Fruit fly (Drosophila melanogaster) whole organism, embryonic: ENCODE data around the gene ND-PDSW.
A peak's percentile ranks its signal among the peaks of the same experiment; 100 is the strongest.

Experiments
- Adf1 ChIP-seq: fragments of 200-800 bp; sonication (Bioruptor generic); IDR thresholded peaks from 2 replicates; pipeline ENCODE4 v1.3.6; 2022; ENCODE audit warnings: missing biosample characterization, missing genetic modification characterization
- Aef1 ChIP-seq: fragments of 200-800 bp; sonication (Bioruptor generic); IDR thresholded peaks from 3 replicates; pipeline ENCODE4 v1.3.6; 2022; ENCODE audit warnings: missing biosample characterization, missing genetic modification characterization
- Atf6 ChIP-seq: fragments of 200-800 bp; sonication (Bioruptor generic); IDR thresholded peaks from 2 replicates; pipeline ENCODE4 v1.3.6; 2022; ENCODE audit warnings: missing biosample characterization, missing genetic modification characterization
- CG11695 ChIP-seq: fragments of 200-800 bp; sonication (Bioruptor generic); IDR thresholded peaks from 3 replicates; pipeline ENCODE4 v1.3.6; 2022; ENCODE audit warnings: missing biosample characterization, missing genetic modification characterization
- CG12769 ChIP-seq: fragments of 200-800 bp; sonication (Bioruptor generic); optimal IDR thresholded peaks from 2 replicates; lab custom pipeline; 2019; ENCODE audit warnings: missing biosample characterization, mild to moderate bottlenecking, missing genetic modification characterization, moderate library complexity
- CG13287 ChIP-seq: fragments of 200-800 bp; sonication (Bioruptor generic); IDR thresholded peaks from 2 replicates; pipeline ENCODE4 v1.3.6; 2022; ENCODE audit warnings: missing biosample characterization, missing genetic modification characterization; ENCODE audit not compliant: partially characterized antibody
- CG13624 ChIP-seq: fragments of 200-800 bp; sonication (Bioruptor generic); optimal IDR thresholded peaks from 2 replicates; lab custom pipeline; 2016; ENCODE audit warnings: missing biosample characterization, missing genetic modification characterization
- CG13894 ChIP-seq: fragments of 200-800 bp; sonication (Bioruptor generic); optimal IDR thresholded peaks from 3 replicates; lab custom pipeline; 2018; ENCODE audit warnings: missing biosample characterization, mild to moderate bottlenecking, missing genetic modification characterization, moderate library complexity
- CG16779 ChIP-seq: fragments of 200-800 bp; sonication (Bioruptor generic); IDR thresholded peaks from 2 replicates; pipeline ENCODE4 v1.3.6; 2022; ENCODE audit warnings: missing biosample characterization, missing genetic modification characterization
- CG16813 ChIP-seq: fragments of 200-800 bp; sonication (Bioruptor generic); IDR thresholded peaks from 3 replicates; pipeline ENCODE4 v1.3.6; 2022; ENCODE audit warnings: missing biosample characterization, missing genetic modification characterization; ENCODE audit not compliant: partially characterized antibody
- CG18599 ChIP-seq: fragments of 200-800 bp; sonication (Bioruptor generic); optimal IDR thresholded peaks from 3 replicates; lab custom pipeline; 2017; ENCODE audit warnings: missing biosample characterization, missing genetic modification characterization, mild to moderate bottlenecking, moderate library complexity, missing genetic modification reagents
- CG2116 ChIP-seq: fragments of 200-800 bp; sonication (Bioruptor generic); optimal IDR thresholded peaks from 3 replicates; lab custom pipeline; 2018; ENCODE audit warnings: missing biosample characterization, mild to moderate bottlenecking, missing genetic modification characterization
- CG32767 ChIP-seq: fragments of 200-800 bp; sonication (Bioruptor generic); IDR thresholded peaks from 2 replicates; pipeline ENCODE4 v1.3.6; 2022; ENCODE audit warnings: missing biosample characterization, missing genetic modification characterization
- CG34422 ChIP-seq: fragments of 200-800 bp; sonication (Bioruptor generic); IDR thresholded peaks from 3 replicates; pipeline ENCODE4 v1.3.6; 2022; ENCODE audit warnings: missing biosample characterization, missing genetic modification characterization
- CG7928 ChIP-seq: fragments of 200-800 bp; sonication (Bioruptor generic); optimal IDR thresholded peaks from 2 replicates; lab custom pipeline; 2017; ENCODE audit warnings: missing biosample characterization, mild to moderate bottlenecking, missing genetic modification characterization
- CG7987 ChIP-seq: fragments of 200-800 bp; sonication (Bioruptor generic); optimal IDR thresholded peaks from 2 replicates; lab custom pipeline; 2018; ENCODE audit warnings: missing biosample characterization, mild to moderate bottlenecking, missing genetic modification characterization, moderate library complexity
- Deaf1 ChIP-seq: fragments of 200-800 bp; optimal IDR thresholded peaks from 3 replicates; lab custom pipeline; 2019; ENCODE audit warnings: missing biosample characterization, mild to moderate bottlenecking, missing genetic modification characterization, moderate library complexity
- Dek ChIP-seq: fragments of 200-800 bp; sonication (Bioruptor generic); optimal IDR thresholded peaks from 3 replicates; lab custom pipeline; 2019; ENCODE audit warnings: missing biosample characterization, mild to moderate bottlenecking, missing genetic modification characterization, moderate library complexity
- Ets65A ChIP-seq: fragments of 200-800 bp; sonication (Bioruptor generic); peaks from one replicate; lab custom pipeline; 2016; ENCODE audit warnings: missing biosample characterization, missing genetic modification characterization
- Med ChIP-seq: fragments of 200-800 bp; sonication (Bioruptor generic); peaks from one replicate; lab custom pipeline; 2016; ENCODE audit warnings: missing biosample characterization, missing genetic modification characterization, mild to moderate bottlenecking, inconsistent platforms, moderate library complexity
- Mes4 ChIP-seq: fragments of 200-800 bp; sonication (Bioruptor generic); optimal IDR thresholded peaks from 2 replicates; lab custom pipeline; 2016; ENCODE audit warnings: missing biosample characterization, missing genetic modification characterization
- Pdp1 ChIP-seq, 2 experiments: fragments of 200-800 bp; sonication (Bioruptor generic); optimal IDR thresholded peaks; 3 replicates each; lab custom pipeline; 2016; ENCODE audit warnings: missing biosample characterization in 2 of 2, missing genetic modification characterization in 2 of 2, mild to moderate bottlenecking in 1 of 2, moderate library complexity in 1 of 2
- Vsx1 ChIP-seq: fragments of 200-800 bp; sonication (Bioruptor generic); optimal IDR thresholded peaks from 2 replicates; lab custom pipeline; 2017; ENCODE audit warnings: missing biosample characterization, mild to moderate bottlenecking, missing genetic modification characterization, missing genetic modification reagents
- al ChIP-seq: fragments of 200-800 bp; sonication (Bioruptor generic); IDR thresholded peaks from 2 replicates; pipeline ENCODE4 v1.3.6; 2022; ENCODE audit warnings: missing biosample characterization, missing genetic modification characterization
- amos ChIP-seq: fragments of 200-800 bp; sonication (Bioruptor generic); IDR thresholded peaks from 2 replicates; pipeline ENCODE4 v1.3.6; 2022; ENCODE audit warnings: missing biosample characterization, missing genetic modification characterization; ENCODE audit not compliant: partially characterized antibody
- chinmo ChIP-seq: fragments of 200-800 bp; sonication (Bioruptor generic); IDR thresholded peaks from 4 replicates; pipeline ENCODE4 v1.3.6; 2022; ENCODE audit warnings: missing biosample characterization, missing genetic modification characterization; ENCODE audit not compliant: partially characterized antibody
- ci ChIP-seq: fragments of 200-800 bp; sonication (Bioruptor generic); IDR thresholded peaks from 3 replicates; pipeline ENCODE4 v1.3.6; 2022; ENCODE audit warnings: missing biosample characterization, missing genetic modification characterization
- cwo ChIP-seq: fragments of 200-800 bp; sonication (Bioruptor generic); optimal IDR thresholded peaks from 3 replicates; lab custom pipeline; 2017; ENCODE audit warnings: missing biosample characterization, missing genetic modification characterization, mild to moderate bottlenecking, moderate library complexity, missing genetic modification reagents
- gro ChIP-seq: fragments of 200-800 bp; sonication (Bioruptor generic); optimal IDR thresholded peaks from 2 replicates; lab custom pipeline; 2016; ENCODE audit warnings: missing biosample characterization, missing genetic modification characterization
- kah ChIP-seq: fragments of 200-800 bp; sonication (Bioruptor generic); optimal IDR thresholded peaks from 2 replicates; lab custom pipeline; 2018; ENCODE audit warnings: missing biosample characterization, mild to moderate bottlenecking, missing genetic modification characterization
- lab ChIP-seq: fragments of 200-800 bp; sonication (Bioruptor generic); optimal IDR thresholded peaks from 3 replicates; lab custom pipeline; 2017; ENCODE audit warnings: missing biosample characterization, missing genetic modification characterization, mild to moderate bottlenecking, moderate library complexity, missing genetic modification reagents
- lbe ChIP-seq: fragments of 200-800 bp; sonication (Bioruptor generic); optimal IDR thresholded peaks from 2 replicates; lab custom pipeline; 2016; ENCODE audit warnings: missing biosample characterization, mild to moderate bottlenecking, missing genetic modification characterization
- lilli ChIP-seq: fragments of 200-800 bp; sonication (Bioruptor generic); optimal IDR thresholded peaks from 3 replicates; lab custom pipeline; 2016; ENCODE audit warnings: missing biosample characterization, missing genetic modification characterization
- mirr ChIP-seq: fragments of 200-800 bp; sonication (Bioruptor generic); optimal IDR thresholded peaks from 3 replicates; lab custom pipeline; 2018; ENCODE audit warnings: missing biosample characterization, mild to moderate bottlenecking, missing genetic modification characterization
- mld ChIP-seq: fragments of 200-800 bp; sonication (Bioruptor generic); IDR thresholded peaks from 3 replicates; pipeline ENCODE4 v1.3.6; 2022; ENCODE audit warnings: missing biosample characterization, missing genetic modification characterization; ENCODE audit not compliant: partially characterized antibody
- nau ChIP-seq: fragments of 200-800 bp; sonication (Bioruptor generic); optimal IDR thresholded peaks from 3 replicates; lab custom pipeline; 2017; ENCODE audit warnings: missing biosample characterization, mild to moderate bottlenecking, missing genetic modification characterization, missing genetic modification reagents
- odd ChIP-seq: fragments of 200-800 bp; sonication (Bioruptor generic); optimal IDR thresholded peaks from 2 replicates; lab custom pipeline; 2017; ENCODE audit warnings: missing biosample characterization, mild to moderate bottlenecking, missing genetic modification characterization
- rib ChIP-seq: fragments of 200-800 bp; sonication (Bioruptor generic); IDR thresholded peaks from 2 replicates; pipeline ENCODE4 v1.3.6; 2022; ENCODE audit warnings: missing biosample characterization, missing genetic modification characterization
- sc ChIP-seq, 3 experiments: fragments of >200 bp in 2 of 3; fragments of 200-800 bp in 1 of 3; sonication (Bioruptor generic) in 1 of 3; optimal IDR thresholded peaks; 2 replicates in 2 of 3; 3 replicates in 1 of 3; lab custom pipeline; 2017; ENCODE audit warnings: mild to moderate bottlenecking in 1 of 3, missing biosample characterization in 1 of 3, missing genetic modification characterization in 1 of 3, missing genetic modification reagents in 1 of 3
- sug ChIP-seq: fragments of 200-800 bp; optimal IDR thresholded peaks from 2 replicates; lab custom pipeline; 2019; ENCODE audit warnings: missing biosample characterization, mild to moderate bottlenecking, missing genetic modification characterization, moderate library complexity
- tna ChIP-seq: fragments of 200-800 bp; sonication (Bioruptor generic); IDR thresholded peaks from 2 replicates; pipeline ENCODE4 v1.3.6; 2022; ENCODE audit warnings: missing biosample characterization, missing genetic modification characterization; ENCODE audit not compliant: partially characterized antibody
- tup ChIP-seq: fragments of 200-800 bp; sonication (Bioruptor generic); optimal IDR thresholded peaks from 2 replicates; lab custom pipeline; 2016; ENCODE audit warnings: missing biosample characterization, mild to moderate bottlenecking, missing genetic modification characterization, moderate library complexity
- vvl ChIP-seq: fragments of 200-800 bp; sonication (Bioruptor generic); IDR thresholded peaks from 2 replicates; pipeline ENCODE4 v1.3.6; 2022; ENCODE audit warnings: missing biosample characterization, missing genetic modification characterization

The ND-PDSW gene

DNA sequence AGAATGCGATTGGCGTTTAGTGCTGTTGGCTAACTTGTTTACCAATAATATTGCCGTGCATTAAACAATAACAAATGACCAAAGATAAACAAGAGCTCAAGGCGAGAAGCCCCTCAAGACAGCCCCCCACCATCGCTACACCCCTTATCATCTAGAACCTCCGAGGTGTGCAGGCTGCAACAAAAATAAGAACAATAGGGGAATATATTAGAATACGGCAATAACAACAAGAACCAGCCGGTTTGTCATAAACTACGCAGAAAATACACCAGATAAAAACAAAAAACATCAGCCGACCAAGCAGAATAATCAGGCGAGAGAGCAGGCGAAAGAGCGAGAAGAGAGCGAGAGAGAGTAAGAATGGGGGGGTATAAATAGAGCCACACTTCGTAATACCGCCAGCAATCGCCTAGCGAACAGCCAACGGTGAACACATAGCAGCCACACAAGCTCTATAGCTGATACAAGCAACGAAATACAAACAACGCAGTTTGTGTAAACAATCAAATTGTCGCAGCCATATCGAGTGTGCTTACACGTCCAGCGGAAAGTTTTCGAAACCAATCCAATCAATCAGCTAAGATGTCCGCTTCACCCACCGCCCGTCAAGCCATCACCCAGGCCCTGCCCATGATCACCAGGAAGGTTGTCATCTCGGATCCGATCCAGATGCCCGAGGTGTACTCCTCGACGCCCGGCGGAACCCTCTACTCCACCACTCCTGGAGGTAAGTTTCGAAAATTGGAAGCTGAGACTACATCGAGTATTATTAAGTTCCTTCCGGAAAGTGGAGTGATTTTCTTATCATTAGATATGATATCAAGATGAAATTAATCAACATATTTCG lies 12.3 kb downstream of the ND-PDSW start, which contains the start of gene Thor (continued):
- peak; percentile 89 for TF ChIP-seq Deaf1 (tag; lab: Kevin White, UChicago)

DNA sequence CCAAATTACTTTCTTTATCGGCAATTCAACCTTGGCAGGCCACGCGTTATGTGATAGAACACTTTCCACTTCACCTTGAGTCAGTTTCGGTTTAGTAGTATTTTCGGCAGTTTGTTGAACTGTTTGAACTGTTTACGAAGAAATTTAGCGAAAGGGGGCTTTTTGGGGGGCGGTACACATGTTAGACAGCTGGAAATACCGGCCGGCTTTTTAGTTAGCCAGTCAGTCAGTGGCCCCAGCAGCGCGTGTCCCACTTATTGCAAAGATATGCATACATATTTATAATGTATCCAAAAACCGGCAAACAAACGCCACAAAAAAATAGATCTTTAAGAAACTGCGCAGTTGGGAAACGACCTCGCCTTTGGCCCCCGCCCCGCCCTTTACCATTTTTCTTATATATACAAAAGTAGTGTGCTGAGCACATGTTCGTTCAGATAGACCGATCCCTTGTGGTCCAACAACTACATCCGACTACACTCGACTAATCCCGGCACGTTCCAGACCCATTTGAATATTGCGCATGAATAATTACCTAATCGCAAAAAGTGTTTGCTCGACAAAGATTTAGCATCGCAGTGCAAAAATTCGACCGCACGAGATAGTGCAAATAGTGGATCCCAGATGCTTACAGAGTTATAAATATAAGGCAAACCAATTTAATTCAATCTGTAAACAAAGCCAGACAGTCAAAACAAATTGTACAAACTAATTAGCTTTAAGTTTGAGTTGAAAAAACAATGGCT lies 13.9 kb downstream of the ND-PDSW start:
- TF ChIP-seq lilli (GFP tag; lab: Kevin White, UChicago) (no peak), tup (GFP tag; lab: Kevin White, UChicago) (no peak), CG32767 (GFP tag; lab: Robert Waterston, UW) (peak; percentile 67; the same call in 1 of the 2 replicates), lab (GFP tag; lab: Kevin White, UChicago) (peak; percentile 19), CG11695 (GFP tag; lab: Robert Waterston, UW) (no peak), Aef1 (GFP tag; lab: Robert Waterston, UW) (no peak), nau (GFP tag; lab: Kevin White, UChicago) (peak; percentile 2), cwo (GFP tag; lab: Kevin White, UChicago) (peak; percentile 96), CG13624 (GFP tag; lab: Kevin White, UChicago) (peak; percentile 95), CG12769 (tag; lab: Kevin White, UChicago) (peak; percentile 83), mirr (GFP tag; lab: Kevin White, UChicago) (peak; percentile 18), vvl (GFP tag; lab: Robert Waterston, UW) (peak; percentile 33; the same call in 1 of the 2 replicates), Med (GFP tag; lab: Kevin White, UChicago) (peak; percentile 61), Pdp1 (GFP tag; optimal IDR thresholded peaks at IDR 0.05; lab: Kevin White, UChicago) (peak in 1 of 2 experiments; percentile 26), chinmo (GFP tag; lab: Robert Waterston, UW) (peak; percentile 69; the same call in 1 of the 4 replicates), Mes4 (no peak), Vsx1 (GFP tag; lab: Kevin White, UChicago) (peak; percentile 2), Dek (no peak), CG13894 (tag; lab: Kevin White, UChicago) (peak; percentile 65), CG2116 (peak; percentile 4), mld (GFP tag; lab: Robert Waterston, UW) (no peak), odd (GFP tag; lab: Kevin White, UChicago) (peak; percentile 2), Adf1 (GFP tag; lab: Robert Waterston, UW) (peak; percentile 14; the same call in 1 of the 2 replicates), CG13287 (GFP tag; lab: Robert Waterston, UW) (peak; percentile 18; the same call in 1 of the 2 replicates), CG18599 (GFP tag; lab: Kevin White, UChicago) (peak; percentile 27), gro (GFP tag; lab: Kevin White, UChicago) (no peak), al (GFP tag; lab: Robert Waterston, UW) (no peak), CG7928 (no peak), CG16779 (GFP tag; lab: Robert Waterston, UW) (0 out of 2 replicates have a peak, but pooled peaks have one; percentile 3), kah (peak; percentile 69), CG16813 (0 out of 3 replicates have a peak, but pooled peaks have one; percentile 14), Atf6 (peak; percentile 58), sc (optimal IDR thresholded peaks at IDR 0.05; lab: Kevin White, UChicago) (no peak), sc (GFP tag; optimal IDR thresholded peaks at IDR 0.05; lab: Kevin White, UChicago) (no peak), lbe (GFP tag; lab: Kevin White, UChicago) (peak; percentile 19), ci (GFP tag; lab: Robert Waterston, UW) (peak; percentile 52; the same call in 1 of the 3 replicates), amos (GFP tag; lab: Robert Waterston, UW) (0 out of 2 replicates have a peak, but pooled peaks have one; percentile 20), CG34422 (GFP tag; lab: Robert Waterston, UW) (peak; percentile 69; the same call in 1 of the 3 replicates), tna (GFP tag; lab: Robert Waterston, UW) (0 out of 2 replicates have a peak, but pooled peaks have one; percentile 31), sug (tag; lab: Kevin White, UChicago) (peak; percentile 43), rib (GFP tag; lab: Robert Waterston, UW) (peak; percentile 49), CG7987 (peak; percentile 22), Ets65A (GFP tag; lab: Kevin White, UChicago) (peak; percentile 38)
